Fruit fly (Drosophila melanogaster) whole organism, prepupa: Measurements from ENCODE around the gene Slh.

Experiments
- CG11902 ChIP-seq: fragments of 200-800 bp; sonication (Bioruptor generic); optimal IDR thresholded peaks from 3 replicates; lab custom pipeline; 2016; ENCODE audit warnings: missing biosample characterization, missing genetic modification characterization
- pdm3 ChIP-seq: fragments of 200-800 bp; sonication (Bioruptor generic); optimal IDR thresholded peaks from 3 replicates; lab custom pipeline; 2016; ENCODE audit warnings: missing biosample characterization, missing genetic modification characterization

DNA sequence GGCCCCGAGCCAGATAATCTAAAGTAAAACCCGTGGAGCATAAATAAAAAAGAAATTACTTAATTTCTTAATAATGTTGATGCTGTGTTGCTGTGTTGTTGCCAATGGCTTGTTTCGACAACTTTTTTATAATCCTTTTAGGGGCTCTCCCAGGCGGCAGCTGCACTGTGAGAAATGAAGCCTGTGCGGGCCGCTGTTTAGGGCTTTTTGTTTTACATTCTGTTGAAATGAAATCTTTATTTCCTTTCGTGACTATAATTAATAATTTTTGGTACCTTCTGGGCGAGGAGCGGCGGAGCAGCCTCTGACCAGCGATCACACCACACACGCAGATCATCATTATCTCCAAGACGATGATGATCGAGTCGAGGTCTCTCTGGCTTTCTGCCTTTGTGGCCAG lies 21.9 kb downstream of the Slh start:
- TF ChIP-seq pdm3 (GFP tag; lab: Kevin White, UChicago) (no peak), CG11902 (GFP tag; lab: Kevin White, UChicago) (no peak)
